Fruit fly (Drosophila melanogaster) whole organism, pupa: ENCODE measurements around the gene CG18233.
A peak's percentile ranks its signal among the peaks of the same experiment; 100 is the strongest.

Source experiments
- CG10348 ChIP-seq: fragments of 200-800 bp; sonication (Bioruptor generic); IDR thresholded peaks from 2 replicates; pipeline ENCODE4 v1.3.6; 2022; ENCODE audit warnings: missing biosample characterization, missing genetic modification characterization
- CG12605 ChIP-seq: fragments of 200-800 bp; sonication (Bioruptor generic); IDR thresholded peaks from 2 replicates; pipeline ENCODE4 v1.3.6; 2022; ENCODE audit warnings: missing biosample characterization, missing genetic modification characterization
- CG14655 ChIP-seq: fragments of 200-800 bp; sonication (Bioruptor generic); optimal IDR thresholded peaks from 3 replicates; lab custom pipeline; 2017; ENCODE audit warnings: mild to moderate bottlenecking, missing biosample characterization, missing genetic modification reagents, missing genetic modification characterization
- CG15710 ChIP-seq: fragments of 200-800 bp; sonication (Bioruptor generic); optimal IDR thresholded peaks from 2 replicates; lab custom pipeline; 2018; ENCODE audit warnings: missing biosample characterization, mild to moderate bottlenecking, missing genetic modification characterization, moderate library complexity
- CG17806 ChIP-seq: fragments of 200-800 bp; sonication (Bioruptor generic); optimal IDR thresholded peaks from 2 replicates; lab custom pipeline; 2018; ENCODE audit warnings: missing biosample characterization, mild to moderate bottlenecking, missing genetic modification characterization, moderate library complexity
- CG32121 ChIP-seq: fragments of 200-800 bp; sonication (Bioruptor generic); IDR thresholded peaks from 2 replicates; pipeline ENCODE4 v1.3.6; 2022; ENCODE audit warnings: missing biosample characterization, missing genetic modification characterization
- CG34367 ChIP-seq: fragments of 200-800 bp; sonication (Bioruptor generic); optimal IDR thresholded peaks from 2 replicates; lab custom pipeline; 2018; ENCODE audit warnings: missing biosample characterization, mild to moderate bottlenecking, missing genetic modification characterization
- CG4496 ChIP-seq: fragments of 200-800 bp; sonication (Bioruptor generic); IDR thresholded peaks from 3 replicates; pipeline ENCODE4 v1.3.6; 2022; ENCODE audit warnings: missing biosample characterization, missing genetic modification characterization
- CG8159 ChIP-seq: fragments of 200-800 bp; sonication (Bioruptor generic); optimal IDR thresholded peaks from 3 replicates; lab custom pipeline; 2018; ENCODE audit warnings: missing biosample characterization, mild to moderate bottlenecking, missing genetic modification characterization, moderate library complexity
- CG8301 ChIP-seq: fragments of 200-800 bp; sonication (Bioruptor generic); optimal IDR thresholded peaks from 2 replicates; lab custom pipeline; 2018; ENCODE audit warnings: missing biosample characterization, mild to moderate bottlenecking, missing genetic modification characterization
- CG9948 ChIP-seq: fragments of 200-800 bp; sonication (Bioruptor generic); optimal IDR thresholded peaks from 2 replicates; lab custom pipeline; 2018; ENCODE audit warnings: missing biosample characterization, mild to moderate bottlenecking, missing genetic modification characterization, moderate library complexity
- D1 ChIP-seq: fragments of 200-800 bp; sonication (Bioruptor generic); optimal IDR thresholded peaks from 2 replicates; lab custom pipeline; 2018; ENCODE audit warnings: missing biosample characterization, mild to moderate bottlenecking, missing genetic modification characterization, moderate library complexity
- EcR ChIP-seq: fragments of 200-800 bp; sonication (Bioruptor generic); optimal IDR thresholded peaks from 3 replicates; lab custom pipeline; 2019; ENCODE audit warnings: missing biosample characterization, missing genetic modification characterization, mild to moderate bottlenecking, moderate library complexity, missing genetic modification reagents
- Ets98B ChIP-seq: fragments of 200-800 bp; sonication (Bioruptor generic); IDR thresholded peaks from 2 replicates; pipeline ENCODE4 v1.3.6; 2022; ENCODE audit warnings: missing biosample characterization, missing genetic modification characterization
- Pif1A ChIP-seq: fragments of 200-800 bp; sonication (Bioruptor generic); optimal IDR thresholded peaks from 3 replicates; lab custom pipeline; 2016; ENCODE audit warnings: missing biosample characterization, missing genetic modification characterization
- Pif1B ChIP-seq: fragments of 200-800 bp; sonication (Bioruptor generic); optimal IDR thresholded peaks from 3 replicates; lab custom pipeline; 2016; ENCODE audit warnings: missing biosample characterization, missing genetic modification characterization
- Snoo ChIP-seq: fragments of 200-800 bp; sonication (Bioruptor generic); optimal IDR thresholded peaks from 3 replicates; lab custom pipeline; 2017; ENCODE audit warnings: missing biosample characterization, mild to moderate bottlenecking, missing genetic modification characterization, inconsistent platforms
- fd96Ca ChIP-seq: fragments of 200-800 bp; sonication (Bioruptor generic); IDR thresholded peaks from 3 replicates; pipeline ENCODE4 v1.3.6; 2022; ENCODE audit warnings: missing biosample characterization, missing genetic modification characterization
- gl ChIP-seq: fragments of 200-800 bp; sonication (Bioruptor generic); optimal IDR thresholded peaks from 2 replicates; lab custom pipeline; 2018; ENCODE audit warnings: missing biosample characterization, mild to moderate bottlenecking, missing genetic modification characterization
- rn ChIP-seq: fragments of 200-800 bp; sonication (Bioruptor generic); IDR thresholded peaks from 2 replicates; pipeline ENCODE4 v1.3.6; 2022; ENCODE audit warnings: missing biosample characterization, missing genetic modification characterization

CG18233 gene

dm6 chr3L:18605172-18605571, at the start of gene CG18233:
CG18233 (plus strand) TSS chr3L:18605472.
- TF ChIP-seq CG15710 (tag; lab: Kevin White, UChicago) (no peak), Pif1B (GFP tag; lab: Kevin White, UChicago) (no peak), CG12605 (GFP tag; lab: Robert Waterston, UW) (no peak), EcR (no peak), D1 (tag; lab: Kevin White, UChicago) (no peak), CG17806 (tag; lab: Kevin White, UChicago) (no peak), CG8301 (tag; lab: Kevin White, UChicago) (no peak), Snoo (tag; lab: Kevin White, UChicago) (no peak), Ets98B (GFP tag; lab: Robert Waterston, UW) (no peak)

dm6 chr3L:18559958-18560357, 45.3 kb upstream of the CG18233 start, which contains the start of gene AstC-R1:
AstC-R1 (plus strand) TSS chr3L:18560258.
- TF ChIP-seq CG4496 = peak; percentile 59; the same call in 2 of the 3 replicates
- TF ChIP-seq CG14655 = peak; percentile 34
- no peak for TF ChIP-seq Snoo (tag; lab: Kevin White, UChicago)

- no peak for TF ChIP-seq CG9948 (tag; lab: Kevin White, UChicago)
- TF ChIP-seq CG8301 (tag; lab: Kevin White, UChicago) = no peak
- no peak for TF ChIP-seq CG34367
- TF ChIP-seq CG14655 = no peak
- TF ChIP-seq CG32121 (GFP tag; lab: Robert Waterston, UW) = no peak
- no peak for TF ChIP-seq Ets98B (GFP tag; lab: Robert Waterston, UW)
- TF ChIP-seq Pif1A (GFP tag; lab: Kevin White, UChicago) = no peak
- TF ChIP-seq gl (tag; lab: Kevin White, UChicago) = no peak
- TF ChIP-seq CG8159 = no peak
- no peak for TF ChIP-seq CG4496
- TF ChIP-seq EcR = no peak
- no peak for TF ChIP-seq CG12605 (GFP tag; lab: Robert Waterston, UW)
- TF ChIP-seq rn (GFP tag; lab: Robert Waterston, UW) = no peak
- no peak for TF ChIP-seq fd96Ca (GFP tag; lab: Robert Waterston, UW)
- no peak for TF ChIP-seq CG15710 (tag; lab: Kevin White, UChicago)
Measured at dm6 chr3L:18588387-18588786, 16.9 kb upstream of the CG18233 start, which contains the start of gene CG7271. CG7271 (plus strand) TSS chr3L:18588759.

- TF ChIP-seq CG4496 (no peak), Snoo (tag; lab: Kevin White, UChicago) (no peak), CG10348 (GFP tag; lab: Robert Waterston, UW) (no peak), EcR (no peak), CG15710 (tag; lab: Kevin White, UChicago) (no peak), Pif1B (GFP tag; lab: Kevin White, UChicago) (no peak), D1 (tag; lab: Kevin White, UChicago) (no peak), CG12605 (GFP tag; lab: Robert Waterston, UW) (no peak), Ets98B (GFP tag; lab: Robert Waterston, UW) (no peak), CG32121 (GFP tag; lab: Robert Waterston, UW) (no peak), CG34367 (no peak), CG9948 (tag; lab: Kevin White, UChicago) (no peak), CG17806 (tag; lab: Kevin White, UChicago) (no peak), CG8159 (no peak), fd96Ca (GFP tag; lab: Robert Waterston, UW) (no peak)
Measured at dm6 chr3L:18593671-18594070, 11.6 kb upstream of the CG18233 start, which contains the start of gene term. term (minus strand) TSS chr3L:18593771.

- no peak for TF ChIP-seq EcR
- TF ChIP-seq gl (tag; lab: Kevin White, UChicago) = no peak
- no peak for TF ChIP-seq CG9948 (tag; lab: Kevin White, UChicago)
- no peak for TF ChIP-seq CG15710 (tag; lab: Kevin White, UChicago)
Measured at dm6 chr3L:18603125-18603524, 2.1 kb upstream of the CG18233 start, which contains the start of gene CG18234. CG18234 (plus strand) TSS chr3L:18603425.

dm6 chr3L:18607162-18607561, 1.9 kb downstream of the CG18233 start, which contains the start of gene CG18231:
CG18231 (plus strand) TSS chr3L:18607462.
- no peak for TF ChIP-seq Snoo (tag; lab: Kevin White, UChicago)
- TF ChIP-seq CG34367 = no peak

dm6 chr3L:18609320-18609719, 4.0 kb downstream of the CG18233 start, which contains the start of gene CG32201:
CG32201 (plus strand) TSS chr3L:18609620.
- no peak for TF ChIP-seq CG15710 (tag; lab: Kevin White, UChicago)
- no peak for TF ChIP-seq Pif1B (GFP tag; lab: Kevin White, UChicago)
- TF ChIP-seq CG8159 = no peak
- TF ChIP-seq CG8301 (tag; lab: Kevin White, UChicago) = no peak
- no peak for TF ChIP-seq CG34367
- TF ChIP-seq CG12605 (GFP tag; lab: Robert Waterston, UW) = no peak
- no peak for TF ChIP-seq fd96Ca (GFP tag; lab: Robert Waterston, UW)
- no peak for TF ChIP-seq D1 (tag; lab: Kevin White, UChicago)
- no peak for TF ChIP-seq Ets98B (GFP tag; lab: Robert Waterston, UW)
- no peak for TF ChIP-seq Snoo (tag; lab: Kevin White, UChicago)
- TF ChIP-seq rn (GFP tag; lab: Robert Waterston, UW) = no peak
- no peak for TF ChIP-seq CG17806 (tag; lab: Kevin White, UChicago)
- no peak for TF ChIP-seq gl (tag; lab: Kevin White, UChicago)
